Fruit fly (Drosophila melanogaster) whole organism, embryonic: ENCODE data around the gene Ant2.

Experiments
- Abd-B ChIP-seq: fragments of 200-800 bp; sonication (Bioruptor generic); optimal IDR thresholded peaks from 2 replicates; lab custom pipeline; 2018; ENCODE audit warnings: missing biosample characterization, mild to moderate bottlenecking, missing genetic modification characterization, moderate library complexity
- Ada2b ChIP-seq: fragments of 200-800 bp; sonication (Bioruptor generic); IDR thresholded peaks from 2 replicates; pipeline ENCODE4 v1.3.6; 2022; ENCODE audit warnings: missing biosample characterization, missing genetic modification characterization
- Atf-2 ChIP-seq: fragments of 200-800 bp; sonication (Bioruptor generic); optimal IDR thresholded peaks from 2 replicates; lab custom pipeline; 2016; ENCODE audit warnings: missing biosample characterization, missing genetic modification characterization
- Bdp1 ChIP-seq: fragments of 200-800 bp; sonication (Bioruptor generic); optimal IDR thresholded peaks from 3 replicates; lab custom pipeline; 2016; ENCODE audit warnings: missing biosample characterization, missing genetic modification characterization
- BtbVII ChIP-seq: fragments of 200-800 bp; sonication (Bioruptor generic); optimal IDR thresholded peaks from 3 replicates; lab custom pipeline; 2017; ENCODE audit warnings: missing biosample characterization, mild to moderate bottlenecking, missing genetic modification characterization
- CG10267 ChIP-seq: fragments of 200-800 bp; sonication (Bioruptor generic); optimal IDR thresholded peaks from 2 replicates; lab custom pipeline; 2018; ENCODE audit warnings: missing biosample characterization, mild to moderate bottlenecking, missing genetic modification characterization, moderate library complexity
- CG10274 ChIP-seq: fragments of 200-800 bp; sonication (Bioruptor generic); optimal IDR thresholded peaks from 3 replicates; lab custom pipeline; 2017; ENCODE audit warnings: missing biosample characterization, mild to moderate bottlenecking, missing genetic modification characterization
- CG11398 ChIP-seq: fragments of 200-800 bp; sonication (Bioruptor generic); optimal IDR thresholded peaks from 2 replicates; lab custom pipeline; 2016; ENCODE audit warnings: missing biosample characterization, missing genetic modification characterization
- CG13296 ChIP-seq: fragments of 200-800 bp; sonication (Bioruptor generic); optimal IDR thresholded peaks from 3 replicates; lab custom pipeline; 2018; ENCODE audit warnings: missing biosample characterization, mild to moderate bottlenecking, missing genetic modification characterization
- CG14860 ChIP-seq: fragments of 200-800 bp; sonication (Bioruptor generic); IDR thresholded peaks from 3 replicates; pipeline ENCODE4 v1.3.6; 2022; ENCODE audit warnings: missing biosample characterization, missing genetic modification characterization; ENCODE audit not compliant: partially characterized antibody
- CG16813 ChIP-seq: fragments of 200-800 bp; sonication (Bioruptor generic); IDR thresholded peaks from 3 replicates; pipeline ENCODE4 v1.3.6; 2022; ENCODE audit warnings: missing biosample characterization, missing genetic modification characterization; ENCODE audit not compliant: partially characterized antibody
- CG17359 ChIP-seq: fragments of 200-800 bp; sonication (Bioruptor generic); optimal IDR thresholded peaks from 3 replicates; lab custom pipeline; 2018; ENCODE audit warnings: missing biosample characterization, mild to moderate bottlenecking, missing genetic modification characterization, moderate library complexity
- CG1792 ChIP-seq: fragments of 200-800 bp; sonication (Bioruptor generic); optimal IDR thresholded peaks from 2 replicates; lab custom pipeline; 2016; ENCODE audit warnings: missing biosample characterization, missing genetic modification characterization
- CG1832 ChIP-seq: fragments of 200-800 bp; sonication (Bioruptor generic); optimal IDR thresholded peaks from 2 replicates; lab custom pipeline; 2017; ENCODE audit warnings: missing biosample characterization, mild to moderate bottlenecking, missing genetic modification characterization, inconsistent platforms
- CG18599 ChIP-seq: fragments of 200-800 bp; sonication (Bioruptor generic); optimal IDR thresholded peaks from 3 replicates; lab custom pipeline; 2017; ENCODE audit warnings: missing biosample characterization, missing genetic modification characterization, mild to moderate bottlenecking, moderate library complexity, missing genetic modification reagents
- CG7786 ChIP-seq: fragments of 200-800 bp; sonication (Bioruptor generic); optimal IDR thresholded peaks from 2 replicates; lab custom pipeline; 2016; ENCODE audit warnings: missing biosample characterization, missing genetic modification characterization
- CG8290 ChIP-seq, 3 experiments: fragments of 200-800 bp; sonication (Bioruptor generic); optimal IDR thresholded peaks; 2 replicates each; lab custom pipeline; 2016 to 2019; ENCODE audit warnings: missing biosample characterization in 3 of 3, missing genetic modification characterization in 3 of 3, mild to moderate bottlenecking in 2 of 3, moderate library complexity in 1 of 3
- CG9437 ChIP-seq: fragments of 200-800 bp; sonication (Bioruptor generic); optimal IDR thresholded peaks from 2 replicates; lab custom pipeline; 2018; ENCODE audit warnings: missing biosample characterization, mild to moderate bottlenecking, missing genetic modification characterization
- D19B ChIP-seq: fragments of 200-800 bp; sonication (Bioruptor generic); optimal IDR thresholded peaks from 2 replicates; lab custom pipeline; 2017; ENCODE audit warnings: missing biosample characterization, mild to moderate bottlenecking, missing genetic modification characterization
- HLH54F ChIP-seq: fragments of 200-800 bp; sonication (Bioruptor generic); optimal IDR thresholded peaks from 3 replicates; lab custom pipeline; 2016; ENCODE audit warnings: missing biosample characterization, missing genetic modification characterization
- HmgD ChIP-seq: fragments of 200-800 bp; sonication (Bioruptor generic); optimal IDR thresholded peaks from 3 replicates; lab custom pipeline; 2016; ENCODE audit warnings: missing biosample characterization, missing genetic modification characterization
- Hr39 ChIP-seq: fragments of >200 bp; optimal IDR thresholded peaks from 2 replicates; lab custom pipeline; 2017
- Lhr ChIP-seq: fragments of 200-800 bp; sonication (Bioruptor generic); optimal IDR thresholded peaks from 3 replicates; lab custom pipeline; 2017; ENCODE audit warnings: mild to moderate bottlenecking, missing biosample characterization, missing genetic modification reagents, missing genetic modification characterization
- MBD-R2 ChIP-seq: fragments of 200-800 bp; sonication (Bioruptor generic); IDR thresholded peaks from 2 replicates; pipeline ENCODE4 v1.3.6; 2022; ENCODE audit warnings: missing biosample characterization, missing genetic modification characterization
- Med ChIP-seq: fragments of 200-800 bp; sonication (Bioruptor generic); peaks from one replicate; lab custom pipeline; 2016; ENCODE audit warnings: missing biosample characterization, missing genetic modification characterization, mild to moderate bottlenecking, inconsistent platforms, moderate library complexity
- Mrtf ChIP-seq: fragments of 200-800 bp; sonication (Bioruptor generic); IDR thresholded peaks from 3 replicates; pipeline ENCODE4 v1.3.6; 2022; ENCODE audit warnings: missing biosample characterization, missing genetic modification characterization
- Scr ChIP-seq: fragments of 200-800 bp; sonication (Bioruptor generic); IDR thresholded peaks from 2 replicates; pipeline ENCODE4 v1.3.6; 2022; ENCODE audit warnings: missing biosample characterization, missing genetic modification characterization; ENCODE audit not compliant: partially characterized antibody
- Vsx1 ChIP-seq: fragments of 200-800 bp; sonication (Bioruptor generic); optimal IDR thresholded peaks from 2 replicates; lab custom pipeline; 2017; ENCODE audit warnings: missing biosample characterization, mild to moderate bottlenecking, missing genetic modification characterization, missing genetic modification reagents
- ash1 ChIP-seq: fragments of 200-800 bp; sonication (Bioruptor generic); optimal IDR thresholded peaks from 2 replicates; lab custom pipeline; 2018; ENCODE audit warnings: missing biosample characterization, mild to moderate bottlenecking, missing genetic modification characterization
- cad ChIP-seq: fragments of >200 bp; optimal IDR thresholded peaks from 2 replicates; lab custom pipeline; 2017; ENCODE audit warnings: missing biosample characterization, missing genetic modification characterization
- chinmo ChIP-seq: fragments of 200-800 bp; sonication (Bioruptor generic); IDR thresholded peaks from 4 replicates; pipeline ENCODE4 v1.3.6; 2022; ENCODE audit warnings: missing biosample characterization, missing genetic modification characterization; ENCODE audit not compliant: partially characterized antibody
- corto ChIP-seq: fragments of 200-800 bp; sonication (Bioruptor generic); optimal IDR thresholded peaks from 2 replicates; lab custom pipeline; 2016; ENCODE audit warnings: missing biosample characterization, mild to moderate bottlenecking, missing genetic modification characterization, moderate library complexity
- dm ChIP-seq: fragments of 200-800 bp; sonication (Bioruptor generic); optimal IDR thresholded peaks from 3 replicates; lab custom pipeline; 2016; ENCODE audit warnings: missing biosample characterization, missing genetic modification characterization
- fd96Cb ChIP-seq: fragments of 200-800 bp; sonication (Bioruptor generic); optimal IDR thresholded peaks from 2 replicates; lab custom pipeline; 2018; ENCODE audit warnings: missing biosample characterization, mild to moderate bottlenecking, missing genetic modification characterization, moderate library complexity
- gsb ChIP-seq: fragments of 200-800 bp; sonication (Bioruptor generic); IDR thresholded peaks from 2 replicates; pipeline ENCODE4 v1.3.6; 2022; ENCODE audit warnings: missing biosample characterization, missing genetic modification characterization
- gsb-n ChIP-seq: fragments of 200-800 bp; sonication (Bioruptor generic); optimal IDR thresholded peaks from 3 replicates; lab custom pipeline; 2018; ENCODE audit warnings: missing biosample characterization, mild to moderate bottlenecking, missing genetic modification characterization
- hkb ChIP-seq, 2 experiments: fragments of 200-800 bp in 1 of 2; fragments of >200 bp in 1 of 2; sonication (Bioruptor generic) in 1 of 2; IDR thresholded peaks in 1 of 2; optimal IDR thresholded peaks in 1 of 2; 2 replicates each; pipeline versions ENCODE4 v1.3.6 to Lab custom; 2017 to 2022; ENCODE audit warnings: missing biosample characterization in 1 of 2, missing genetic modification characterization in 1 of 2
- kah ChIP-seq: fragments of 200-800 bp; sonication (Bioruptor generic); optimal IDR thresholded peaks from 2 replicates; lab custom pipeline; 2018; ENCODE audit warnings: missing biosample characterization, mild to moderate bottlenecking, missing genetic modification characterization
- lab ChIP-seq: fragments of 200-800 bp; sonication (Bioruptor generic); optimal IDR thresholded peaks from 3 replicates; lab custom pipeline; 2017; ENCODE audit warnings: missing biosample characterization, missing genetic modification characterization, mild to moderate bottlenecking, moderate library complexity, missing genetic modification reagents
- pan ChIP-seq, 4 experiments: fragments of >200 bp in 3 of 4; fragments of 200-800 bp in 1 of 4; sonication (Bioruptor generic) in 1 of 4; optimal IDR thresholded peaks in 3 of 4; IDR thresholded peaks in 1 of 4; 2 replicates each; pipeline versions ENCODE4 v1.3.6 to Lab custom; 2017 to 2022; ENCODE audit warnings: missing biosample characterization in 2 of 4, missing genetic modification characterization in 2 of 4, mixed read lengths in 1 of 4
- sd ChIP-seq: fragments of 200-800 bp; sonication (Bioruptor generic); optimal IDR thresholded peaks from 3 replicates; lab custom pipeline; 2018; ENCODE audit warnings: missing biosample characterization, mild to moderate bottlenecking, missing genetic modification characterization, moderate library complexity
- sim ChIP-seq: fragments of 200-800 bp; sonication (Bioruptor generic); IDR thresholded peaks from 2 replicates; pipeline ENCODE4 v1.3.6; 2022; ENCODE audit warnings: missing biosample characterization, missing genetic modification characterization
- sob ChIP-seq: fragments of 200-800 bp; sonication (Bioruptor generic); IDR thresholded peaks from 2 replicates; pipeline ENCODE4 v1.3.6; 2022; ENCODE audit warnings: missing biosample characterization, missing genetic modification characterization
- stc ChIP-seq: fragments of 200-800 bp; sonication (Bioruptor generic); IDR thresholded peaks from 2 replicates; pipeline ENCODE4 v1.3.6; 2022; ENCODE audit warnings: missing biosample characterization, missing genetic modification characterization
- vvl ChIP-seq: fragments of 200-800 bp; sonication (Bioruptor generic); IDR thresholded peaks from 2 replicates; pipeline ENCODE4 v1.3.6; 2022; ENCODE audit warnings: missing biosample characterization, missing genetic modification characterization
- wor ChIP-seq: fragments of 200-800 bp; sonication (Bioruptor generic); IDR thresholded peaks from 2 replicates; pipeline ENCODE4 v1.3.6; 2022; ENCODE audit warnings: missing biosample characterization, missing genetic modification characterization
- zf30C ChIP-seq: fragments of 200-800 bp; sonication (Bioruptor generic); optimal IDR thresholded peaks from 3 replicates; lab custom pipeline; 2018; ENCODE audit warnings: missing biosample characterization, mild to moderate bottlenecking, missing genetic modification characterization

The Ant2 gene

dm6 chrX:10739614-10740436, 46.9 kb downstream of the Ant2 start (continued):
- TF ChIP-seq gsb-n (tag; lab: Kevin White, UChicago) = no peak
- no peak for TF ChIP-seq Ada2b (GFP tag; lab: Robert Waterston, UW)
- TF ChIP-seq dm (GFP tag; lab: Kevin White, UChicago) = no peak
- no peak for TF ChIP-seq cad (GFP tag; lab: Kevin White, UChicago)
- TF ChIP-seq CG8290 (GFP tag; optimal IDR thresholded peaks at IDR 0.05; lab: Kevin White, UChicago) = no peak
- TF ChIP-seq CG8290 (tag; optimal IDR thresholded peaks at IDR 0.05; lab: Kevin White, UChicago) = peak in 1 of 2 experiments; percentile 45
- peak; percentile 50 for TF ChIP-seq lab (GFP tag; lab: Kevin White, UChicago)
- peak; percentile 17 for TF ChIP-seq BtbVII (GFP tag; lab: Kevin White, UChicago)
- TF ChIP-seq Abd-B (GFP tag; lab: Kevin White, UChicago) = no peak
- no peak for TF ChIP-seq zf30C (GFP tag; lab: Kevin White, UChicago)
- TF ChIP-seq CG10267 (tag; lab: Kevin White, UChicago) = no peak
- no peak for TF ChIP-seq Lhr (GFP tag; lab: Kevin White, UChicago)
- TF ChIP-seq CG13296 (GFP tag; lab: Kevin White, UChicago) = no peak
- TF ChIP-seq corto (GFP tag; lab: Kevin White, UChicago) = no peak
- peak; percentile 57 for TF ChIP-seq Med (GFP tag; lab: Kevin White, UChicago)
- TF ChIP-seq pan (optimal IDR thresholded peaks at IDR 0.05; lab: Kevin White, UChicago) = no peak
- TF ChIP-seq pan (GFP tag; optimal IDR thresholded peaks at IDR 0.05 in 1 of 2, IDR thresholded peaks at IDR 0.05 in 1 of 2) = no peak
- no peak for TF ChIP-seq HLH54F
- peak; percentile 52 for TF ChIP-seq Vsx1 (GFP tag; lab: Kevin White, UChicago)
- TF ChIP-seq hkb (optimal IDR thresholded peaks at IDR 0.05; lab: Kevin White, UChicago) = no peak
- TF ChIP-seq hkb (GFP tag; IDR thresholded peaks at IDR 0.05; lab: Robert Waterston, UW) = no peak
- no peak for TF ChIP-seq stc (GFP tag; lab: Robert Waterston, UW)
- TF ChIP-seq sd (tag; lab: Kevin White, UChicago) = peak; percentile 44
- TF ChIP-seq chinmo (GFP tag; lab: Robert Waterston, UW) = peak; percentile 58; the same call in 1 of the 4 replicates
- peak; percentile 53; the same call in 1 of the 2 replicates for TF ChIP-seq vvl (GFP tag; lab: Robert Waterston, UW)
- TF ChIP-seq CG9437 (GFP tag; lab: Kevin White, UChicago) = peak; percentile 72
- TF ChIP-seq CG14860 (GFP tag; lab: Robert Waterston, UW) = no peak
- 0 out of 3 replicates have a peak, but pooled peaks have one; percentile 13 for TF ChIP-seq Mrtf (GFP tag; lab: Robert Waterston, UW)
- TF ChIP-seq HmgD (GFP tag; lab: Kevin White, UChicago) = no peak
- TF ChIP-seq D19B (GFP tag; lab: Kevin White, UChicago) = no peak
- peak; percentile 41 for TF ChIP-seq CG18599
- TF ChIP-seq CG7786 (GFP tag; lab: Kevin White, UChicago) = no peak
- TF ChIP-seq sim = no peak
- no peak for TF ChIP-seq wor
- no peak for TF ChIP-seq Bdp1 (GFP tag; lab: Kevin White, UChicago)
- no peak for TF ChIP-seq ash1 (GFP tag; lab: Kevin White, UChicago)
- no peak for TF ChIP-seq CG11398
- TF ChIP-seq sob (GFP tag; lab: Robert Waterston, UW) = 0 out of 2 replicates have a peak, but pooled peaks have one; percentile 12
- no peak for TF ChIP-seq CG17359 (tag; lab: Kevin White, UChicago)
- no peak for TF ChIP-seq CG16813 (GFP tag; lab: Robert Waterston, UW)
- no peak for TF ChIP-seq Hr39 (lab: Kevin White, UChicago)
- no peak for TF ChIP-seq fd96Cb (tag; lab: Kevin White, UChicago)
- TF ChIP-seq CG1832 (GFP tag; lab: Kevin White, UChicago) = no peak
- no peak for TF ChIP-seq Atf-2 (GFP tag; lab: Kevin White, UChicago)
- TF ChIP-seq Scr (GFP tag; lab: Robert Waterston, UW) = no peak
- TF ChIP-seq kah (GFP tag; lab: Kevin White, UChicago) = no peak
- TF ChIP-seq gsb (GFP tag; lab: Robert Waterston, UW) = no peak
- no peak for TF ChIP-seq CG10274 (GFP tag; lab: Kevin White, UChicago)
- no peak for TF ChIP-seq CG1792 (GFP tag; lab: Kevin White, UChicago)
- no peak for TF ChIP-seq MBD-R2 (GFP tag; lab: Robert Waterston, UW)
